Fruit fly (Drosophila melanogaster): ENCODE results near the gene Mgat4b.

The Mgat4b gene

DNA sequence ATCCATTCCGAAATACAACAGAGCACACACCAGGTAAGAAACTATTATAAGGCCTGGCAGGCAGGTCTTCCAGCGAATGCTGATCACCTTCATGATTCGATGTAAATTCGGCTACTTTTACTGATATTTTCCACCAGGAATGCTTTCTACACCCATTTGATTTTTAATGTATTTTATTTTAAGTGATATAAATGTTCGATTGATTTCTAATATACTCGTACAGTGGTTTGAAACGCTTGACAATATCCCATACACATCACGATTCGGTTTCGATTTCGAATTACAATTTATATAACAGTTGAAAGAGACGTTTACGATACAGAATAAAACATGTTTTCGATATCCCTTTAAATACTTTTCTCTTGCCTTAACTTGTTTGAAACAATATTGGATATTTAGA, at the start of gene Mgat4b:
Mgat4b (minus strand) TSS at position 101 of the 400 bp plus-strand sequence.
- TF ChIP-seq cic (GFP tag; optimal IDR thresholded peaks at IDR 0.05) (no peak), CG5204 (GFP tag; optimal IDR thresholded peaks at IDR 0.05) (no peak), CG1620 (GFP tag; optimal IDR thresholded peaks at IDR 0.05) (no peak), kay (GFP tag; ENCODE audit: borderline replicate concordance) (no peak)

- TF ChIP-seq tj (GFP tag; optimal IDR thresholded peaks at IDR 0.05) (no peak), kay (GFP tag; ENCODE audit: borderline replicate concordance) (no peak), CG14711 (tag; optimal IDR thresholded peaks at IDR 0.05) (no peak), cnc (optimal IDR thresholded peaks at IDR 0.05) (no peak), CG12768 (GFP tag; optimal IDR thresholded peaks at IDR 0.05) (no peak), Clk (GFP tag; optimal IDR thresholded peaks at IDR 0.05) (no peak), CG7101 (tag; optimal IDR thresholded peaks at IDR 0.05) (no peak), CG7045 (GFP tag; optimal IDR thresholded peaks at IDR 0.05) (no peak), pad (GFP tag; optimal IDR thresholded peaks at IDR 0.05) (no peak), CG33017 (tag; optimal IDR thresholded peaks at IDR 0.05) (no peak), CG1620 (GFP tag; optimal IDR thresholded peaks at IDR 0.05) (no peak), CG5204 (GFP tag; optimal IDR thresholded peaks at IDR 0.05) (no peak), toe (GFP tag; optimal IDR thresholded peaks at IDR 0.05) (no peak), Hr96 (GFP tag; optimal IDR thresholded peaks at IDR 0.05) (no peak)
Measured at dm6 chr3L:14816666-14817065, 47.6 kb upstream of the Mgat4b start.

dm6 chr3L:14804724-14805221, 35.7 kb upstream of the Mgat4b start, which contains the start of gene CG17839:
TSS of gene CG17839 (plus strand) at chr3L:14805136.
- TF ChIP-seq Clk (GFP tag; optimal IDR thresholded peaks at IDR 0.05) (no peak), bab1 (GFP tag; optimal IDR thresholded peaks at IDR 0.05) (peak; percentile 45), kay (GFP tag; ENCODE audit: borderline replicate concordance) (no peak), Hr96 (GFP tag; optimal IDR thresholded peaks at IDR 0.05) (no peak), Mnt (GFP tag; optimal IDR thresholded peaks at IDR 0.05) (peak; percentile 51), Crg-1 (GFP tag; optimal IDR thresholded peaks at IDR 0.05) (no peak), CG33017 (tag; optimal IDR thresholded peaks at IDR 0.05) (no peak), pad (GFP tag; optimal IDR thresholded peaks at IDR 0.05) (no peak), toe (GFP tag; optimal IDR thresholded peaks at IDR 0.05) (no peak), CG14711 (tag; optimal IDR thresholded peaks at IDR 0.05) (no peak), CG7101 (tag; optimal IDR thresholded peaks at IDR 0.05) (no peak), cnc (optimal IDR thresholded peaks at IDR 0.05) (no peak), cic (GFP tag; optimal IDR thresholded peaks at IDR 0.05) (peak; percentile 24), ovo (GFP tag; optimal IDR thresholded peaks at IDR 0.05) (peak; percentile 49), tj (GFP tag; optimal IDR thresholded peaks at IDR 0.05) (peak; percentile 92), CG7045 (GFP tag; optimal IDR thresholded peaks at IDR 0.05) (no peak), CG1620 (GFP tag; optimal IDR thresholded peaks at IDR 0.05) (no peak), CG5204 (GFP tag; optimal IDR thresholded peaks at IDR 0.05) (no peak), CG12768 (GFP tag; optimal IDR thresholded peaks at IDR 0.05) (no peak)

dm6 chr3L:14803236-14803635, 34.2 kb upstream of the Mgat4b start, which contains the start of gene gnu:
TSS of gene gnu (minus strand) at chr3L:14803360.
- TF ChIP-seq CG7045 (GFP tag; optimal IDR thresholded peaks at IDR 0.05) (no peak), ovo (GFP tag; optimal IDR thresholded peaks at IDR 0.05) (peak; percentile 17)

dm6 chr3L:14801854-14802616, 33.0 kb upstream of the Mgat4b start, which contains the start of gene NHP2:
TSS of gene NHP2 (minus strand) at chr3L:14802168.
- TF ChIP-seq CG7101 (tag; optimal IDR thresholded peaks at IDR 0.05) = peak; percentile 72
- TF ChIP-seq Crg-1 (GFP tag; optimal IDR thresholded peaks at IDR 0.05) = no peak
- peak; percentile 67 for TF ChIP-seq bab1 (GFP tag; optimal IDR thresholded peaks at IDR 0.05)
- TF ChIP-seq cic (GFP tag; optimal IDR thresholded peaks at IDR 0.05) = no peak
- no peak for TF ChIP-seq cnc (optimal IDR thresholded peaks at IDR 0.05)
- peak; percentile 52 for TF ChIP-seq CG12768 (GFP tag; optimal IDR thresholded peaks at IDR 0.05)
- TF ChIP-seq toe (GFP tag; optimal IDR thresholded peaks at IDR 0.05) = no peak
- peak; percentile 76 for TF ChIP-seq CG33017 (tag; optimal IDR thresholded peaks at IDR 0.05)
- peak; percentile 4 for TF ChIP-seq pad (GFP tag; optimal IDR thresholded peaks at IDR 0.05)
- TF ChIP-seq Hr96 (GFP tag; optimal IDR thresholded peaks at IDR 0.05) = peak; percentile 27
- no peak for TF ChIP-seq ovo (GFP tag; optimal IDR thresholded peaks at IDR 0.05)
- no peak for TF ChIP-seq kay (GFP tag; ENCODE audit: borderline replicate concordance)
- TF ChIP-seq Clk (GFP tag; optimal IDR thresholded peaks at IDR 0.05) = no peak
- TF ChIP-seq CG11617 (GFP tag; optimal IDR thresholded peaks at IDR 0.05) = peak; percentile 72
- no peak for TF ChIP-seq CG5204 (GFP tag; optimal IDR thresholded peaks at IDR 0.05)
- peak; percentile 67 for TF ChIP-seq CG7045 (GFP tag; optimal IDR thresholded peaks at IDR 0.05)
- TF ChIP-seq CG14711 (tag; optimal IDR thresholded peaks at IDR 0.05) = peak; percentile 69
- peak; percentile 98 for TF ChIP-seq Mnt (GFP tag; optimal IDR thresholded peaks at IDR 0.05)
- peak; percentile 43 for TF ChIP-seq CG1620 (GFP tag; optimal IDR thresholded peaks at IDR 0.05)
- TF ChIP-seq tj (GFP tag; optimal IDR thresholded peaks at IDR 0.05) = peak; percentile 42

dm6 chr3L:14790849-14791646, 22.0 kb upstream of the Mgat4b start:
- TF ChIP-seq cnc (optimal IDR thresholded peaks at IDR 0.05) = no peak
- TF ChIP-seq CG14711 (tag; optimal IDR thresholded peaks at IDR 0.05) = no peak
- TF ChIP-seq CG7045 (GFP tag; optimal IDR thresholded peaks at IDR 0.05) = no peak
- no peak for TF ChIP-seq ovo (GFP tag; optimal IDR thresholded peaks at IDR 0.05)
- no peak for TF ChIP-seq CG11617 (GFP tag; optimal IDR thresholded peaks at IDR 0.05)
- no peak for TF ChIP-seq Hr96 (GFP tag; optimal IDR thresholded peaks at IDR 0.05)
- no peak for TF ChIP-seq pad (GFP tag; optimal IDR thresholded peaks at IDR 0.05)
- no peak for TF ChIP-seq Crg-1 (GFP tag; optimal IDR thresholded peaks at IDR 0.05)
- TF ChIP-seq Clk (GFP tag; optimal IDR thresholded peaks at IDR 0.05) = no peak
- TF ChIP-seq CG7101 (tag; optimal IDR thresholded peaks at IDR 0.05) = no peak
- TF ChIP-seq toe (GFP tag; optimal IDR thresholded peaks at IDR 0.05) = no peak
- TF ChIP-seq CG33017 (tag; optimal IDR thresholded peaks at IDR 0.05) = no peak
- TF ChIP-seq Mnt (GFP tag; optimal IDR thresholded peaks at IDR 0.05) = no peak
- TF ChIP-seq tj (GFP tag; optimal IDR thresholded peaks at IDR 0.05) = no peak
- TF ChIP-seq CG12768 (GFP tag; optimal IDR thresholded peaks at IDR 0.05) = no peak
